Worm (Caenorhabditis elegans) whole organism, young adult: ENCODE measurements around the gene sec-20.

Experiments used
- B0336.3 ChIP-seq: fragments of 200-800 bp; sonication (Bioruptor generic); IDR thresholded peaks from 2 replicates; pipeline ENCODE4 v1.3.6; 2022; ENCODE audit warnings: missing genetic modification characterization, missing compliant biosample characterization
- D2030.7 ChIP-seq: fragments of 200-800 bp; sonication (Bioruptor generic); IDR thresholded peaks from 2 replicates; pipeline ENCODE4 v1.3.6; 2022; ENCODE audit warnings: missing genetic modification reagents, missing genetic modification characterization, missing compliant biosample characterization
- F33H1.4 ChIP-seq: fragments of 200-800 bp; sonication (Bioruptor generic); IDR thresholded peaks from 2 replicates; pipeline ENCODE4 v1.3.6; 2022; ENCODE audit warnings: missing genetic modification reagents, missing genetic modification characterization, missing compliant biosample characterization
- F37B4.10 ChIP-seq: fragments of 200-800 bp; sonication (Bioruptor generic); IDR thresholded peaks from 2 replicates; pipeline ENCODE4 v1.3.6; 2022; ENCODE audit warnings: missing genetic modification characterization, missing compliant biosample characterization
- F55B11.4 ChIP-seq: sonication (generic microtip); optimal IDR thresholded peaks from 2 replicates; lab custom pipeline; 2016; ENCODE audit warnings: missing compliant biosample characterization, missing genetic modification characterization, borderline replicate concordance; ENCODE audit not compliant: insufficient read depth
- T26A5.8 ChIP-seq: sonication (generic microtip); optimal IDR thresholded peaks from 2 replicates; lab custom pipeline; 2016; ENCODE audit warnings: missing genetic modification characterization, missing compliant biosample characterization
- Y56A3A.18 ChIP-seq: fragments of 200-800 bp; sonication (Bioruptor generic); IDR thresholded peaks from 2 replicates; pipeline ENCODE4 v1.3.6; 2022; ENCODE audit warnings: missing genetic modification reagents, missing genetic modification characterization, missing compliant biosample characterization
- ZK185.1 ChIP-seq: sonication (generic microtip); optimal IDR thresholded peaks from 2 replicates; lab custom pipeline; 2016; ENCODE audit warnings: mild to moderate bottlenecking, missing genetic modification characterization, missing compliant biosample characterization; ENCODE audit not compliant: poor library complexity, severe bottlenecking
- akir-1 ChIP-seq: fragments of 200-800 bp; sonication (Bioruptor generic); optimal IDR thresholded peaks from 2 replicates; lab custom pipeline; 2018; ENCODE audit warnings: mild to moderate bottlenecking, missing genetic modification characterization, moderate library complexity, missing compliant biosample characterization
- attf-6 ChIP-seq: fragments of 200-800 bp; sonication (Bioruptor generic); IDR thresholded peaks from 2 replicates; pipeline ENCODE4 v1.3.6; 2022; ENCODE audit warnings: missing genetic modification reagents, missing genetic modification characterization, missing compliant biosample characterization
- bed-1 ChIP-seq: fragments of 200-800 bp; sonication (Bioruptor generic); IDR thresholded peaks from 2 replicates; pipeline ENCODE4 v1.3.6; 2022; ENCODE audit warnings: missing genetic modification reagents, missing genetic modification characterization, missing compliant biosample characterization
- bed-2 ChIP-seq: fragments of 200-800 bp; sonication (Bioruptor generic); IDR thresholded peaks from 2 replicates; pipeline ENCODE4 v1.3.6; 2022; ENCODE audit warnings: missing genetic modification reagents, missing genetic modification characterization, missing compliant biosample characterization
- ccch-3 ChIP-seq: fragments of 200-800 bp; sonication (Bioruptor generic); optimal IDR thresholded peaks from 2 replicates; lab custom pipeline; 2018; ENCODE audit warnings: mild to moderate bottlenecking, missing genetic modification characterization, missing compliant biosample characterization
- cebp-1 ChIP-seq, 2 experiments: fragments of 200-800 bp in 1 of 2; sonication (Bioruptor generic) in 1 of 2; sonication (generic microtip) in 1 of 2; IDR thresholded peaks in 1 of 2; optimal IDR thresholded peaks in 1 of 2; 2 replicates each; pipeline versions ENCODE4 v1.3.6 to Lab custom; 2017 to 2022; ENCODE audit warnings: missing compliant biosample characterization in 2 of 2, missing genetic modification characterization in 2 of 2, mild to moderate bottlenecking in 1 of 2, missing genetic modification reagents in 1 of 2, moderate library complexity in 1 of 2
- ceh-79 ChIP-seq: sonication (generic microtip); optimal IDR thresholded peaks from 2 replicates; lab custom pipeline; 2017; ENCODE audit warnings: mild to moderate bottlenecking, missing genetic modification characterization, missing compliant biosample characterization
- dox-1 ChIP-seq: fragments of 200-800 bp; sonication (Bioruptor generic); IDR thresholded peaks from 2 replicates; pipeline ENCODE4 v1.3.6; 2022; ENCODE audit warnings: missing genetic modification reagents, missing genetic modification characterization, missing compliant biosample characterization
- egl-18 ChIP-seq: fragments of 200-800 bp; sonication (Bioruptor generic); IDR thresholded peaks from 2 replicates; pipeline ENCODE4 v1.3.6; 2022; ENCODE audit warnings: missing genetic modification reagents, missing genetic modification characterization, missing compliant biosample characterization
- egl-44 ChIP-seq: fragments of 200-800 bp; sonication (Bioruptor generic); IDR thresholded peaks from 2 replicates; pipeline ENCODE4 v1.3.6; 2022; ENCODE audit warnings: missing genetic modification reagents, missing genetic modification characterization, missing compliant biosample characterization
- hlh-26 ChIP-seq: fragments of 200-800 bp; sonication (Bioruptor generic); conservative IDR thresholded peaks from 2 replicates; pipeline ENCODE4 v1.3.6; 2022; ENCODE audit warnings: missing genetic modification reagents, missing genetic modification characterization, missing compliant biosample characterization
- hmg-1.2 ChIP-seq: fragments of 200-800 bp; sonication (Bioruptor generic); IDR thresholded peaks from 2 replicates; pipeline ENCODE4 v1.3.6; 2022; ENCODE audit warnings: missing genetic modification reagents, missing genetic modification characterization, missing compliant biosample characterization
- let-526 ChIP-seq: fragments of 200-800 bp; sonication (Bioruptor generic); IDR thresholded peaks from 2 replicates; pipeline ENCODE4 v1.3.6; 2022; ENCODE audit warnings: missing genetic modification reagents, missing genetic modification characterization, missing compliant biosample characterization
- let-607 ChIP-seq, 2 experiments: fragments of 200-800 bp in 1 of 2; sonication (Bioruptor generic) in 1 of 2; sonication (generic microtip) in 1 of 2; optimal IDR thresholded peaks; 2 replicates each; lab custom pipeline; 2016 to 2018; ENCODE audit warnings: mild to moderate bottlenecking in 2 of 2, missing compliant biosample characterization in 2 of 2, missing genetic modification characterization in 2 of 2, moderate library complexity in 2 of 2, missing genotype in 1 of 2
- lin-40 ChIP-seq: sonication (generic microtip); optimal IDR thresholded peaks from 2 replicates; lab custom pipeline; 2016; ENCODE audit warnings: missing genetic modification characterization, mild to moderate bottlenecking, missing compliant biosample characterization, missing genotype, missing genetic modification reagents
- lsl-1 ChIP-seq: fragments of 200-800 bp; sonication (Bioruptor generic); optimal IDR thresholded peaks from 2 replicates; lab custom pipeline; 2018; ENCODE audit warnings: mild to moderate bottlenecking, missing genetic modification characterization, moderate library complexity, missing compliant biosample characterization
- lsy-27 ChIP-seq: sonication (generic microtip); optimal IDR thresholded peaks from 2 replicates; lab custom pipeline; 2017; ENCODE audit warnings: missing genetic modification characterization, mild to moderate bottlenecking, missing compliant biosample characterization, antibody characterized with exemption, missing genotype, borderline replicate concordance; ENCODE audit not compliant: insufficient read depth
- mcd-1 ChIP-seq: fragments of 200-800 bp; sonication (Bioruptor generic); IDR thresholded peaks from 2 replicates; pipeline ENCODE4 v1.3.6; 2022; ENCODE audit warnings: missing genetic modification reagents, missing genetic modification characterization, missing compliant biosample characterization
- nhr-27 ChIP-seq: fragments of 200-800 bp; sonication (Bioruptor generic); optimal IDR thresholded peaks from 2 replicates; lab custom pipeline; 2018; ENCODE audit warnings: mild to moderate bottlenecking, missing genetic modification characterization, moderate library complexity, missing compliant biosample characterization
- nhr-90 ChIP-seq: sonication (generic microtip); optimal IDR thresholded peaks from 2 replicates; lab custom pipeline; 2016; ENCODE audit warnings: missing genotype, mild to moderate bottlenecking, missing genetic modification characterization, missing compliant biosample characterization
- pbrm-1 ChIP-seq: fragments of 200-800 bp; sonication (Bioruptor generic); IDR thresholded peaks from 2 replicates; pipeline ENCODE4 v1.3.6; 2022; ENCODE audit warnings: missing genetic modification reagents, missing genetic modification characterization, missing compliant biosample characterization
- pha-4 ChIP-seq: fragments of 150-350 bp; sonication (generic microtip); optimal IDR thresholded peaks from 2 replicates; lab custom pipeline; 2014; ENCODE audit warnings: missing biosample characterization, missing genetic modification reagents, missing genetic modification characterization
- snpc-1.1 ChIP-seq: sonication (generic microtip); optimal IDR thresholded peaks from 2 replicates; lab custom pipeline; 2017; ENCODE audit warnings: missing genetic modification characterization, mild to moderate bottlenecking, missing compliant biosample characterization, antibody characterized with exemption, moderate library complexity, missing genotype, missing genetic modification reagents; ENCODE audit not compliant: insufficient read depth
- snpc-3.4 ChIP-seq: sonication (generic microtip); optimal IDR thresholded peaks from 2 replicates; lab custom pipeline; 2017; ENCODE audit warnings: missing genetic modification characterization, mild to moderate bottlenecking, missing compliant biosample characterization, antibody characterized with exemption, moderate library complexity, missing genotype, missing genetic modification reagents
- snpc-4 ChIP-seq, 5 experiments: fragments of 150-350 bp in 1 of 5; sonication (generic microtip) in 4 of 5; optimal IDR thresholded peaks; 2 replicates each; lab custom pipeline; 2014 to 2018; ENCODE audit warnings: missing genetic modification characterization in 5 of 5, missing biosample characterization in 3 of 5, antibody characterized with exemption in 2 of 5, mild to moderate bottlenecking in 2 of 5, missing compliant biosample characterization in 2 of 5, missing genotype in 2 of 5, moderate library complexity in 2 of 5, missing genetic modification reagents in 1 of 5
- tbp1 ChIP-seq: fragments of 200-800 bp; sonication (Bioruptor generic); optimal IDR thresholded peaks from 2 replicates; lab custom pipeline; 2018; ENCODE audit warnings: mild to moderate bottlenecking, missing genetic modification characterization, missing compliant biosample characterization
- tbx-9 ChIP-seq: sonication (generic microtip); optimal IDR thresholded peaks from 2 replicates; lab custom pipeline; 2016; ENCODE audit warnings: borderline replicate concordance, missing genetic modification characterization, inconsistent platforms, missing compliant biosample characterization
- ztf-18 ChIP-seq: sonication (generic microtip); optimal IDR thresholded peaks from 2 replicates; lab custom pipeline; 2016; ENCODE audit warnings: missing genotype, mild to moderate bottlenecking, missing genetic modification characterization, missing compliant biosample characterization

The sec-20 gene

DNA sequence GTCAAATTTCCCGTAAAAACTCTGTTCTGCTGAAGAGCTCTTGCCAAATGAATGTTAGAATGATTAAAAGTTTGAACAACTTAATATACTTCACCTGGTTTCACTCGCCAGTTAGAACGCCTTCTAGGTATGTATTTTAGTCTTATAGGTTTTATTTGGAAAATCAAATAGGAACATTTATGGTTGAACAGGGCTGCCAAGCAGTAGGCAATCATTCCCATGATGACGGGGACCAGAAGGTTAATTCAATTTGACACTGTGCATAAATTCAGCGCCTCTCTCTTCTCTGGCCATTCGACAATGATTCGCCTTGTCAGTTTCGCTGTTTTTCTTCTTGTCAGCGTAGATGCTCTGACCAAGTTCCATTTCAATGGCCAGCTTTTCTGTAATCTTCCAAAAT, 9.8 kb upstream of the sec-20 start, which contains the start of gene F40G9.15 (continued):
- TF ChIP-seq ZK185.1 (no peak), lsy-27 (no peak), ztf-18 (tag; lab: Kevin White, UChicago) (no peak), snpc-3.4 (tag; lab: Kevin White, UChicago) (no peak), F37B4.10 (GFP tag; lab: Robert Waterston, UW) (no peak), nhr-27 (no peak), egl-44 (GFP tag; lab: Robert Waterston, UW) (no peak)

DNA sequence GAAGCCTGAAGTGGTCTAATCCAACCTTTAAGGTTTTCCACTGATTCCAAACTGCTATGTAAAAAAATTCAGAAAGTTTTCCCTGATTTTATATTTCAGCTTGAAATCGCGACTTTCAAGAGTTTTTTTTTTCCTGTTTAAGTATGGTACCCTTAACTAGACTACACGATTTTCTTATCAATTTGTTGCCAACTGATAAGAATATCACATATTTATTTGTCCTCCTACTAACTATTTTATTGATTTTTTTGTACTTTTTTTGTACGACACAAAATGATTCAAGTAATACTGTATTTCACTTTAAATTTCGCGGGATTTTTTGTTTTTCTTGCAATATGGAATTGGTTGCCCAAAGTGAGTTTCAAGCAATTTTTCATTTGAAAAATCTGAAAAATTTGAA, 8.8 kb upstream of the sec-20 start:
- no peak for TF ChIP-seq egl-44 (GFP tag; lab: Robert Waterston, UW)
- TF ChIP-seq B0336.3 (GFP tag; lab: Robert Waterston, UW): no peak
- no peak for TF ChIP-seq bed-1
- TF ChIP-seq F33H1.4 (GFP tag; lab: Robert Waterston, UW): no peak
- no peak for TF ChIP-seq lsl-1 (GFP tag; lab: Kevin White, UChicago)
- TF ChIP-seq ceh-79 (tag; lab: Kevin White, UChicago): no peak
- TF ChIP-seq akir-1 (GFP tag; lab: Kevin White, UChicago): no peak
- TF ChIP-seq egl-18 (GFP tag; lab: Robert Waterston, UW): no peak
- no peak for TF ChIP-seq let-526
- TF ChIP-seq, all 124 proteins: peak for 0

DNA sequence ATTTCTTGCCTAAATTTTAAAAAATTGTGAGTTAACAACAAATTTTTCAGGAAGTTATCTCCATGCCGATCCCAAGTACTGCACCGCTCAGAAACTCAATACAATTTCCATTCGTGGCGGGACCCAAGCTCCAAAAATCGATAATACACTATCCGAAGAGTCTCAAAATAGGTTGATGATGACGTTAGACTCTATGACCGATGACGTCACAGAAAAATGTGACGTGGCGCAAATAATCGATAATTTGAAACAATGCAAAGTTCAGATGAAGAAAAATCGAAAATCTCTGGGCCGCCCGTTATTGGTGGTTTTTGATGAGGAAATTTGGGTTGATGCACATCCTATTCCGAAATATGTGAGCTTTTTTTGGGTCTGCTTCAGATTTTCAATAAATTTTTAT, 7.6 kb upstream of the sec-20 start:
- TF ChIP-seq T26A5.8 (tag; lab: Kevin White, UChicago) (no peak), hlh-26 (no peak), dox-1 (GFP tag; lab: Robert Waterston, UW) (no peak), nhr-90 (tag; lab: Kevin White, UChicago) (no peak), lin-40 (tag; lab: Kevin White, UChicago) (no peak), F55B11.4 (tag; lab: Kevin White, UChicago) (no peak), cebp-1 (GFP tag; IDR thresholded peaks at IDR 0.05; lab: Robert Waterston, UW) (no peak), cebp-1 (tag; optimal IDR thresholded peaks at IDR 0.05; lab: Kevin White, UChicago) (no peak), snpc-4 (GFP tag; optimal IDR thresholded peaks at IDR 0.05; lab: Kevin White, UChicago) (no peak), snpc-4 (tag; optimal IDR thresholded peaks at IDR 0.05; lab: Kevin White, UChicago) (no peak), tbp1 (GFP tag; lab: Kevin White, UChicago) (no peak), pha-4 (tag; lab: Kevin White, UChicago) (no peak), Y56A3A.18 (GFP tag; lab: Robert Waterston, UW) (no peak), tbx-9 (tag; lab: Kevin White, UChicago) (no peak), ceh-79 (tag; lab: Kevin White, UChicago) (no peak), mcd-1 (no peak), let-607 (tag; optimal IDR thresholded peaks at IDR 0.05; lab: Kevin White, UChicago) (no peak), nhr-27 (no peak), ccch-3 (GFP tag; lab: Kevin White, UChicago) (no peak), bed-2 (no peak)

DNA sequence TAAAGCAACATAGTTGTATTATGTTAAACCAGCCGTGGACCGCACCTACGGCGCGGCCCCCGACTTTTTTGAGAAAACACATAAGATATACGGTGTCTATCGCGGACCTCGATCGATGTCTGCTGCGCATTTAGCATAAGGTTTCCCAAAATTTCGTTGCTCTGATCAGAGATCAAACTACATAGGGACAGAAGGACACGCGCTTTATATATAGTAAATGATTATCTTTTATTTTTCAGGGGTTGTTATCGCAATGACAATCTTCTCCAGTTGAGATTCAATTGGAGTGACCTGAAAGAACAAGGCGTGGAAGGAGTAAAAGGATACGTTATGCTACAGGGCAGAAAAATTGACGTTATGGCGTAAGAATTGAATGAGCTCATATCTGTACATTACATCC, 6.0 kb upstream of the sec-20 start:
- TF ChIP-seq pbrm-1 (GFP tag; lab: Robert Waterston, UW) (0 out of 2 replicates have a peak, but pooled peaks have one; percentile 32), hmg-1.2 (GFP tag; lab: Robert Waterston, UW) (peak; percentile 49), attf-6 (GFP tag; lab: Robert Waterston, UW) (peak; percentile 53; the same call in 1 of the 2 replicates), D2030.7 (GFP tag; lab: Robert Waterston, UW) (0 out of 2 replicates have a peak, but pooled peaks have one; percentile 13), snpc-4 (GFP tag; optimal IDR thresholded peaks at IDR 0.05; lab: Kevin White, UChicago) (peak; percentile 32), snpc-4 (tag; optimal IDR thresholded peaks at IDR 0.05; lab: Kevin White, UChicago) (peak in 2 of 4 experiments; percentile 87 to 90), B0336.3 (GFP tag; lab: Robert Waterston, UW) (0 out of 2 replicates have a peak, but pooled peaks have one; percentile 31), Y56A3A.18 (GFP tag; lab: Robert Waterston, UW) (0 out of 2 replicates have a peak, but pooled peaks have one; percentile 8), snpc-1.1 (tag; lab: Kevin White, UChicago) (peak; percentile 75)
